Fruit fly (Drosophila melanogaster) whole organism, embryonic: Measurements from ENCODE around the gene CG7551.
A peak's percentile ranks its signal among the peaks of the same experiment; 100 is the strongest.

Experiments
- Asciz ChIP-seq: fragments of 200-800 bp; sonication (Bioruptor generic); optimal IDR thresholded peaks from 2 replicates; lab custom pipeline; 2017; ENCODE audit warnings: missing biosample characterization, mild to moderate bottlenecking, missing genetic modification characterization, missing genetic modification reagents
- Atf6 ChIP-seq: fragments of 200-800 bp; sonication (Bioruptor generic); IDR thresholded peaks from 2 replicates; pipeline ENCODE4 v1.3.6; 2022; ENCODE audit warnings: missing biosample characterization, missing genetic modification characterization
- CG10147 ChIP-seq: fragments of 200-800 bp; sonication (Bioruptor generic); optimal IDR thresholded peaks from 2 replicates; lab custom pipeline; 2019; ENCODE audit warnings: missing biosample characterization, mild to moderate bottlenecking, missing genetic modification characterization, moderate library complexity
- CG10543 ChIP-seq: fragments of 200-800 bp; sonication (Bioruptor generic); optimal IDR thresholded peaks from 3 replicates; lab custom pipeline; 2017; ENCODE audit warnings: missing biosample characterization, mild to moderate bottlenecking, missing genetic modification characterization, moderate library complexity
- CG11085 ChIP-seq: fragments of 200-800 bp; sonication (Bioruptor generic); IDR thresholded peaks from 2 replicates; pipeline ENCODE4 v1.3.6; 2022; ENCODE audit warnings: missing biosample characterization, missing genetic modification characterization
- CG15479 ChIP-seq: fragments of 200-800 bp; sonication (Bioruptor generic); optimal IDR thresholded peaks from 3 replicates; lab custom pipeline; 2019; ENCODE audit warnings: missing biosample characterization, mild to moderate bottlenecking, missing genetic modification characterization, moderate library complexity
- CG1832 ChIP-seq: fragments of 200-800 bp; sonication (Bioruptor generic); optimal IDR thresholded peaks from 2 replicates; lab custom pipeline; 2017; ENCODE audit warnings: missing biosample characterization, mild to moderate bottlenecking, missing genetic modification characterization, inconsistent platforms
- CG18476 ChIP-seq: fragments of 200-800 bp; sonication (Bioruptor generic); optimal IDR thresholded peaks from 2 replicates; lab custom pipeline; 2016; ENCODE audit warnings: missing biosample characterization, mild to moderate bottlenecking, missing genetic modification characterization
- CG18599 ChIP-seq: fragments of 200-800 bp; sonication (Bioruptor generic); optimal IDR thresholded peaks from 3 replicates; lab custom pipeline; 2017; ENCODE audit warnings: missing biosample characterization, missing genetic modification characterization, mild to moderate bottlenecking, moderate library complexity, missing genetic modification reagents
- CG2202 ChIP-seq: fragments of 200-800 bp; sonication (Bioruptor generic); optimal IDR thresholded peaks from 2 replicates; lab custom pipeline; 2018; ENCODE audit warnings: missing biosample characterization, mild to moderate bottlenecking, missing genetic modification characterization
- CG30020 ChIP-seq: fragments of 200-800 bp; optimal IDR thresholded peaks from 2 replicates; lab custom pipeline; 2019; ENCODE audit warnings: missing biosample characterization, mild to moderate bottlenecking, missing genetic modification characterization, moderate library complexity
- CG30431 ChIP-seq: fragments of 200-800 bp; sonication (Bioruptor generic); optimal IDR thresholded peaks from 2 replicates; lab custom pipeline; 2017; ENCODE audit warnings: missing biosample characterization, missing genetic modification characterization
- CG3838 ChIP-seq: fragments of 200-800 bp; sonication (Bioruptor generic); optimal IDR thresholded peaks from 3 replicates; lab custom pipeline; 2016; ENCODE audit warnings: missing biosample characterization, missing genetic modification characterization
- CG4404 ChIP-seq: fragments of 200-800 bp; sonication (Bioruptor generic); IDR thresholded peaks from 2 replicates; pipeline ENCODE4 v1.3.6; 2022; ENCODE audit warnings: missing biosample characterization, missing genetic modification characterization
- CG4730 ChIP-seq: fragments of 200-800 bp; sonication (Bioruptor generic); IDR thresholded peaks from 2 replicates; pipeline ENCODE4 v1.3.6; 2022; ENCODE audit warnings: missing biosample characterization, missing genetic modification characterization
- CG6254 ChIP-seq: fragments of 200-800 bp; sonication (Bioruptor generic); optimal IDR thresholded peaks from 3 replicates; lab custom pipeline; 2017; ENCODE audit warnings: mild to moderate bottlenecking, missing biosample characterization, missing genetic modification reagents, missing genetic modification characterization
- CG6272 ChIP-seq: fragments of 200-800 bp; sonication (Bioruptor generic); IDR thresholded peaks from 2 replicates; pipeline ENCODE4 v1.3.6; 2022; ENCODE audit warnings: missing biosample characterization, missing genetic modification characterization
- CG6765 ChIP-seq: fragments of 200-800 bp; sonication (Bioruptor generic); optimal IDR thresholded peaks from 3 replicates; lab custom pipeline; 2017; ENCODE audit warnings: missing biosample characterization, mild to moderate bottlenecking, missing genetic modification characterization
- CG7963 ChIP-seq: fragments of 200-800 bp; sonication (Bioruptor generic); IDR thresholded peaks from 3 replicates; pipeline ENCODE4 v1.3.6; 2022; ENCODE audit warnings: missing biosample characterization, missing genetic modification characterization; ENCODE audit not compliant: partially characterized antibody
- CG8765 ChIP-seq: fragments of 200-800 bp; sonication (Bioruptor generic); IDR thresholded peaks from 2 replicates; pipeline ENCODE4 v1.3.6; 2022; ENCODE audit warnings: missing biosample characterization, missing genetic modification characterization
- CG9609 ChIP-seq: fragments of 200-800 bp; sonication (Bioruptor generic); optimal IDR thresholded peaks from 3 replicates; lab custom pipeline; 2016; ENCODE audit warnings: missing biosample characterization, missing genetic modification characterization
- CG9797 ChIP-seq: fragments of 200-800 bp; sonication (Bioruptor generic); optimal IDR thresholded peaks from 3 replicates; lab custom pipeline; 2018; ENCODE audit warnings: missing biosample characterization, mild to moderate bottlenecking, missing genetic modification characterization
- CG9932 ChIP-seq: fragments of 200-800 bp; sonication (Bioruptor generic); IDR thresholded peaks from 2 replicates; pipeline ENCODE4 v1.3.6; 2022; ENCODE audit warnings: missing biosample characterization, missing genetic modification characterization
- Camta ChIP-seq: fragments of 200-800 bp; sonication (Bioruptor generic); optimal IDR thresholded peaks from 2 replicates; lab custom pipeline; 2016; ENCODE audit warnings: missing biosample characterization, missing genetic modification characterization
- D19A ChIP-seq: fragments of 200-800 bp; optimal IDR thresholded peaks from 3 replicates; lab custom pipeline; 2019; ENCODE audit warnings: missing biosample characterization, mild to moderate bottlenecking, missing genetic modification characterization, moderate library complexity
- Dip3 ChIP-seq: fragments of 200-800 bp; sonication (Bioruptor generic); optimal IDR thresholded peaks from 3 replicates; lab custom pipeline; 2016; ENCODE audit warnings: missing biosample characterization, missing genetic modification characterization
- Hsf ChIP-seq: fragments of 200-800 bp; sonication (Bioruptor generic); optimal IDR thresholded peaks from 3 replicates; lab custom pipeline; 2016; ENCODE audit warnings: missing biosample characterization, missing genetic modification characterization
- Kr ChIP-seq: fragments of 200-800 bp; sonication (Bioruptor generic); optimal IDR thresholded peaks from 2 replicates; lab custom pipeline; 2017; ENCODE audit warnings: missing biosample characterization, mild to moderate bottlenecking, missing genetic modification characterization
- Mes4 ChIP-seq: fragments of 200-800 bp; sonication (Bioruptor generic); optimal IDR thresholded peaks from 2 replicates; lab custom pipeline; 2016; ENCODE audit warnings: missing biosample characterization, missing genetic modification characterization
- Sox100B ChIP-seq: fragments of 200-800 bp; sonication (Bioruptor generic); optimal IDR thresholded peaks from 3 replicates; lab custom pipeline; 2018; ENCODE audit warnings: missing biosample characterization, mild to moderate bottlenecking, missing genetic modification characterization
- Tbp ChIP-seq: fragments of >200 bp; optimal IDR thresholded peaks from 2 replicates; lab custom pipeline; 2018; ENCODE audit warnings: missing biosample characterization, missing genetic modification characterization
- br ChIP-seq: fragments of >200 bp; optimal IDR thresholded peaks from 2 replicates; lab custom pipeline; 2017
- ci ChIP-seq: fragments of 200-800 bp; sonication (Bioruptor generic); IDR thresholded peaks from 3 replicates; pipeline ENCODE4 v1.3.6; 2022; ENCODE audit warnings: missing biosample characterization, missing genetic modification characterization
- emc ChIP-seq: fragments of 200-800 bp; sonication (Bioruptor generic); optimal IDR thresholded peaks from 2 replicates; lab custom pipeline; 2016; ENCODE audit warnings: missing biosample characterization, missing genetic modification characterization
- ems ChIP-seq: fragments of 200-800 bp; sonication (Bioruptor generic); optimal IDR thresholded peaks from 3 replicates; lab custom pipeline; 2016; ENCODE audit warnings: missing biosample characterization, missing genetic modification characterization
- ftz-f1 ChIP-seq: fragments of 200-800 bp; sonication (Bioruptor generic); optimal IDR thresholded peaks from 2 replicates; lab custom pipeline; 2016; ENCODE audit warnings: missing biosample characterization, missing genetic modification characterization
- gfzf ChIP-seq: fragments of 200-800 bp; sonication (Bioruptor generic); optimal IDR thresholded peaks from 2 replicates; lab custom pipeline; 2016; ENCODE audit warnings: missing biosample characterization, mild to moderate bottlenecking, missing genetic modification characterization, moderate library complexity
- gro ChIP-seq: fragments of 200-800 bp; sonication (Bioruptor generic); optimal IDR thresholded peaks from 2 replicates; lab custom pipeline; 2016; ENCODE audit warnings: missing biosample characterization, missing genetic modification characterization
- gt ChIP-seq: fragments of 200-800 bp; sonication (Bioruptor generic); IDR thresholded peaks from 2 replicates; pipeline ENCODE4 v1.3.6; 2022; ENCODE audit warnings: missing biosample characterization, missing genetic modification characterization
- kni ChIP-seq: fragments of 200-800 bp; sonication (Bioruptor generic); optimal IDR thresholded peaks from 3 replicates; lab custom pipeline; 2017; ENCODE audit warnings: mild to moderate bottlenecking, missing biosample characterization, missing genetic modification reagents, missing genetic modification characterization
- lmd ChIP-seq: fragments of 200-800 bp; sonication (Bioruptor generic); IDR thresholded peaks from 2 replicates; pipeline ENCODE4 v1.3.6; 2022; ENCODE audit warnings: missing biosample characterization, missing genetic modification characterization
- maf-S ChIP-seq: fragments of 200-800 bp; sonication (Bioruptor generic); optimal IDR thresholded peaks from 2 replicates; lab custom pipeline; 2016; ENCODE audit warnings: missing biosample characterization, missing genetic modification characterization
- pnt ChIP-seq: fragments of 200-800 bp; sonication (Bioruptor generic); optimal IDR thresholded peaks from 3 replicates; lab custom pipeline; 2016; ENCODE audit warnings: missing biosample characterization, missing genetic modification characterization
- pzg ChIP-seq: fragments of 200-800 bp; sonication (Bioruptor generic); optimal IDR thresholded peaks from 3 replicates; lab custom pipeline; 2018; ENCODE audit warnings: missing biosample characterization, mild to moderate bottlenecking, missing genetic modification characterization, moderate library complexity
- sc ChIP-seq, 3 experiments: fragments of >200 bp in 2 of 3; fragments of 200-800 bp in 1 of 3; sonication (Bioruptor generic) in 1 of 3; optimal IDR thresholded peaks; 2 replicates in 2 of 3; 3 replicates in 1 of 3; lab custom pipeline; 2017; ENCODE audit warnings: mild to moderate bottlenecking in 1 of 3, missing biosample characterization in 1 of 3, missing genetic modification characterization in 1 of 3, missing genetic modification reagents in 1 of 3
- sim ChIP-seq: fragments of 200-800 bp; sonication (Bioruptor generic); IDR thresholded peaks from 2 replicates; pipeline ENCODE4 v1.3.6; 2022; ENCODE audit warnings: missing biosample characterization, missing genetic modification characterization
- sisA ChIP-seq: fragments of 200-800 bp; sonication (Bioruptor generic); IDR thresholded peaks from 2 replicates; pipeline ENCODE4 v1.3.6; 2022; ENCODE audit warnings: missing biosample characterization, missing genetic modification characterization
- stc ChIP-seq: fragments of 200-800 bp; sonication (Bioruptor generic); IDR thresholded peaks from 2 replicates; pipeline ENCODE4 v1.3.6; 2022; ENCODE audit warnings: missing biosample characterization, missing genetic modification characterization
- toy ChIP-seq: fragments of 200-800 bp; sonication (Bioruptor generic); IDR thresholded peaks from 2 replicates; pipeline ENCODE4 v1.3.6; 2022; ENCODE audit warnings: missing biosample characterization, missing genetic modification characterization
- trem ChIP-seq: fragments of 200-800 bp; optimal IDR thresholded peaks from 3 replicates; lab custom pipeline; 2019; ENCODE audit warnings: missing biosample characterization, mild to moderate bottlenecking, missing genetic modification characterization, moderate library complexity
- vvl ChIP-seq: fragments of 200-800 bp; sonication (Bioruptor generic); IDR thresholded peaks from 2 replicates; pipeline ENCODE4 v1.3.6; 2022; ENCODE audit warnings: missing biosample characterization, missing genetic modification characterization

Gene CG7551

dm6 chr3L:11422338-11422802, 35.9 kb upstream of the CG7551 start (continued):
- peak; percentile 48 for TF ChIP-seq ems (GFP tag; lab: Kevin White, UChicago)
- no peak for TF ChIP-seq ftz-f1 (GFP tag; lab: Kevin White, UChicago)
- TF ChIP-seq CG6254 (GFP tag; lab: Kevin White, UChicago), result peak; percentile 71
- peak; percentile 14 for TF ChIP-seq Camta
- peak; percentile 83 for TF ChIP-seq sisA (GFP tag; lab: Robert Waterston, UW)
- TF ChIP-seq CG1832 (GFP tag; lab: Kevin White, UChicago), result no peak
- peak; percentile 85 for TF ChIP-seq Sox100B (GFP tag; lab: Kevin White, UChicago)
- TF ChIP-seq stc (GFP tag; lab: Robert Waterston, UW), result peak; percentile 72
- TF ChIP-seq CG10147 (GFP tag; lab: Kevin White, UChicago), result peak; percentile 25
- TF ChIP-seq lmd (GFP tag; lab: Robert Waterston, UW), result peak; percentile 83
- peak; percentile 75 for TF ChIP-seq CG8765
- peak; percentile 56 for TF ChIP-seq Mes4 (GFP tag; lab: Kevin White, UChicago)
- no peak for TF ChIP-seq br
- no peak for TF ChIP-seq Tbp (GFP tag; lab: Kevin White, UChicago)
- TF ChIP-seq toy (GFP tag; lab: Robert Waterston, UW), result 0 out of 2 replicates have a peak, but pooled peaks have one; percentile 42
- no peak for TF ChIP-seq CG9609 (GFP tag; lab: Kevin White, UChicago)
- TF ChIP-seq gro (GFP tag; lab: Kevin White, UChicago), result no peak
- TF ChIP-seq gt (GFP tag; lab: Robert Waterston, UW), result peak; percentile 70; the same call in 1 of the 2 replicates
- peak; percentile 38 for TF ChIP-seq CG6765 (GFP tag; lab: Kevin White, UChicago)
- peak; percentile 78 for TF ChIP-seq CG18476 (GFP tag; lab: Kevin White, UChicago)
- no peak for TF ChIP-seq sc (optimal IDR thresholded peaks at IDR 0.05; lab: Kevin White, UChicago)
- peak; percentile 64 for TF ChIP-seq sc (GFP tag; optimal IDR thresholded peaks at IDR 0.05; lab: Kevin White, UChicago)
- TF ChIP-seq CG4730 (GFP tag; lab: Robert Waterston, UW), result peak; percentile 61; the same call in 1 of the 2 replicates
- TF ChIP-seq CG9797, result peak; percentile 9
- peak; percentile 62 for TF ChIP-seq CG6272 (GFP tag; lab: Robert Waterston, UW)
- no peak for TF ChIP-seq CG9932 (GFP tag; lab: Robert Waterston, UW)
- peak; percentile 69 for TF ChIP-seq maf-S (GFP tag; lab: Kevin White, UChicago)
- peak; percentile 81 for TF ChIP-seq Atf6 (GFP tag; lab: Robert Waterston, UW)
- TF ChIP-seq pnt (GFP tag; lab: Kevin White, UChicago), result peak; percentile 68
- no peak for TF ChIP-seq Dip3 (GFP tag; lab: Kevin White, UChicago)
- no peak for TF ChIP-seq gfzf
- TF ChIP-seq CG3838 (GFP tag; lab: Kevin White, UChicago), result no peak
- TF ChIP-seq ci (GFP tag; lab: Robert Waterston, UW), result peak; percentile 88
- TF ChIP-seq CG30431, result peak; percentile 45
- TF ChIP-seq D19A, result peak; percentile 69
- TF ChIP-seq emc (GFP tag; lab: Kevin White, UChicago), result no peak
- TF ChIP-seq kni (GFP tag; lab: Kevin White, UChicago), result peak; percentile 73
- peak; percentile 94 for TF ChIP-seq vvl (GFP tag; lab: Robert Waterston, UW)
- peak; percentile 83 for TF ChIP-seq CG4404 (GFP tag; lab: Robert Waterston, UW)
- no peak for TF ChIP-seq pzg (GFP tag; lab: Kevin White, UChicago)
- peak; percentile 89 for TF ChIP-seq trem (tag; lab: Kevin White, UChicago)
- peak; percentile 85 for TF ChIP-seq CG18599 (GFP tag; lab: Kevin White, UChicago)
- TF ChIP-seq CG10543 (GFP tag; lab: Kevin White, UChicago), result peak; percentile 59
- peak; percentile 80 for TF ChIP-seq Asciz (GFP tag; lab: Kevin White, UChicago)
- no peak for TF ChIP-seq CG15479 (GFP tag; lab: Kevin White, UChicago)
- TF ChIP-seq CG30020 (tag; lab: Kevin White, UChicago), result peak; percentile 26
- TF ChIP-seq Hsf (GFP tag; lab: Kevin White, UChicago), result peak; percentile 59
- TF ChIP-seq sim (GFP tag; lab: Robert Waterston, UW), result peak; percentile 61; the same call in 1 of the 2 replicates
- TF ChIP-seq CG2202 (tag; lab: Kevin White, UChicago), result peak; percentile 59
- 0 out of 2 replicates have a peak, but pooled peaks have one; percentile 32 for TF ChIP-seq CG11085 (GFP tag; lab: Robert Waterston, UW)
- TF ChIP-seq CG7963 (GFP tag; lab: Robert Waterston, UW), result no peak
- no peak for TF ChIP-seq Kr (GFP tag; lab: Kevin White, UChicago)
